Worm (Caenorhabditis elegans) whole organism, L2 larva: Measurements from ENCODE around the gene C09G9.3.

Experiments used
- ceh-82 ChIP-seq: fragments of 150-350 bp; optimal IDR thresholded peaks from 2 replicates; lab custom pipeline; 2014; ENCODE audit warnings: missing biosample characterization, missing genetic modification characterization
- egl-27 ChIP-seq: sonication (generic microtip); optimal IDR thresholded peaks from 3 replicates; lab custom pipeline; 2017; ENCODE audit warnings: missing biosample characterization, missing genetic modification reagents, missing genetic modification characterization
- elt-3 ChIP-seq: sonication (generic microtip); optimal IDR thresholded peaks from 2 replicates; lab custom pipeline; 2017; ENCODE audit warnings: missing biosample characterization, missing genetic modification characterization
- lin-13 ChIP-seq: fragments of 150-350 bp; optimal IDR thresholded peaks from 2 replicates; lab custom pipeline; 2014; ENCODE audit warnings: missing biosample characterization, missing genetic modification reagents, missing genetic modification characterization
- snpc-4 ChIP-seq: fragments of 150-350 bp; optimal IDR thresholded peaks from 2 replicates; lab custom pipeline; 2014; ENCODE audit warnings: missing biosample characterization, missing genetic modification characterization

DNA sequence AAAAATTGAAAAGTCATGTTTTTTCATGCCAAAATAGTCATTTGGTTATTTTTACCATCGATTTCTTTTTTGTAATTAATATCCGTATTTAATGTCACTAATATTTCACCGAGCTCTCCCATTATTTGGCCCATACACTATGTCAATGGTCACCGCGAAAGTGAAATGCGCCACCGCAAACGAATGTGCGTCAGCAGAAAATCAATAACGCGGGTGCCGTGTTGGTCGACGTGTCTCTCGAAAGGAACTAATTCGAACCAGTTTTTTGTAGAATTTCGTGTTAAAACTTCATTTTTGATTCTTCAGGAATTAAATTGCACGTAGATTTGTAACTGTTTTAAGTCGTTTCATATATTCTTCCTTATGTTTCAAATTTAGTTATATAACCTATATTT lies 46.3 kb downstream of the C09G9.3 start:
- TF ChIP-seq ceh-82 (tag; lab: Kevin White, UChicago), result no peak
- no peak for TF ChIP-seq lin-13 (GFP tag; lab: Kevin White, UChicago)
- no peak for TF ChIP-seq snpc-4 (tag; lab: Kevin White, UChicago)
- no peak for TF ChIP-seq elt-3 (tag; lab: Kevin White, UChicago)
- no peak for TF ChIP-seq egl-27 (tag; lab: Kevin White, UChicago)
